Fruit fly (Drosophila melanogaster): ENCODE results near the gene Lnk.

The Lnk gene

DNA sequence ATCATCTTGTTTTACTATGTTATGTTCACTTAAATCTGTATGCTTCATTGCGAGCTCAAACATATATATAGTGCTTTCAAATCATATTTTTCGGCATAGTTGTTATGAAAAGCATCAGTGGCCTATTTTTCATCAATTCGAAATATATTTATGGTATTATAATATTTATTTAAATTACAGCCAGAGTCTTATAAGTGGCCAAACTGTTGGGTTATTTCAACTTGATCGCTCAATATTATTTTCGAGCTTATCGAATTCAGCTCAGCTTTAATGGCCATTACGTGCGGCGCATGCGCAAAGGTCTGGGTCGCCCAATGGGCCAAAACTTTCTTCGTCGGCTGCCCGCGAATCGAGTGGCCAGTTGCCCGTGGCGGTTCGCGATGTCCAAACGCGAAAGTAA lies 8.8 kb downstream of the Lnk start, which contains the start of gene Mco3:
TSS of gene Mco3 (plus strand) at position 301 of the 400 bp plus-strand sequence.
- TF ChIP-seq Eip75B (GFP tag; optimal IDR thresholded peaks at IDR 0.05) (no peak), Hr39 (GFP tag; optimal IDR thresholded peaks at IDR 0.05) (no peak), fd59A (GFP tag; optimal IDR thresholded peaks at IDR 0.05) (no peak), pdm3 (GFP tag; optimal IDR thresholded peaks at IDR 0.05) (no peak), CG31627 (GFP tag; optimal IDR thresholded peaks at IDR 0.05) (no peak), Eip93F (GFP tag; optimal IDR thresholded peaks at IDR 0.05) (no peak), fkh (GFP tag; optimal IDR thresholded peaks at IDR 0.05) (no peak), CG11294 (GFP tag; IDR thresholded peaks at IDR 0.05) (no peak), spab (GFP tag; optimal IDR thresholded peaks at IDR 0.05) (no peak), CG3032 (tag; optimal IDR thresholded peaks at IDR 0.05) (no peak), Sox14 (GFP tag; optimal IDR thresholded peaks at IDR 0.05) (no peak), CG10631 (GFP tag; optimal IDR thresholded peaks at IDR 0.05) (no peak), CG6808 (GFP tag; optimal IDR thresholded peaks at IDR 0.05) (no peak), Hr38 (GFP tag; optimal IDR thresholded peaks at IDR 0.05) (no peak)

DNA sequence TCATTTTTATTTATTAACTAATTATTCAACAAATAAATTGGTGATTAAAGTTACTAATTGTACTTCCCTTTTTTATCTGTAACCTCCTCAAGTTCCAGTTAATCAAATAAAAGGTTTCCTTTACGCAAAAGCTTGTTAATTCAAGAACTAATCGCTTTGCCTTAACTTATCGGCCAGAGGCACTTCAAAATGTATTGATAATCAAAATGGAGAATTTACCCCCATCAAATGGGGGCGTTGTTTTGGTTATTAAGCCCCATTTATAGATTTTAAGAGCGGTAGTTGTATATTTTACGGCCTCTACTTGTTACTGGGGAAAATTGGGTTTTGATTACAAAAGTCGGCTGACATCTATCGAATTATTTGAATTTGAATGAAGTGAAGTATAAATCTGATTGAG lies 11.3 kb downstream of the Lnk start, which contains the start of gene CG31091:
TSS of gene CG31091 (plus strand) at position 214 of the 400 bp plus-strand sequence.
- no peak for TF ChIP-seq CG11294 (GFP tag; IDR thresholded peaks at IDR 0.05)
- no peak for TF ChIP-seq CG15336 (GFP tag; IDR thresholded peaks at IDR 0.05)
- no peak for TF ChIP-seq dac (GFP tag; optimal IDR thresholded peaks at IDR 0.05)
- TF ChIP-seq Sox15 (GFP tag; optimal IDR thresholded peaks at IDR 0.05), result no peak
- TF ChIP-seq fd59A (GFP tag; optimal IDR thresholded peaks at IDR 0.05), result no peak

DNA sequence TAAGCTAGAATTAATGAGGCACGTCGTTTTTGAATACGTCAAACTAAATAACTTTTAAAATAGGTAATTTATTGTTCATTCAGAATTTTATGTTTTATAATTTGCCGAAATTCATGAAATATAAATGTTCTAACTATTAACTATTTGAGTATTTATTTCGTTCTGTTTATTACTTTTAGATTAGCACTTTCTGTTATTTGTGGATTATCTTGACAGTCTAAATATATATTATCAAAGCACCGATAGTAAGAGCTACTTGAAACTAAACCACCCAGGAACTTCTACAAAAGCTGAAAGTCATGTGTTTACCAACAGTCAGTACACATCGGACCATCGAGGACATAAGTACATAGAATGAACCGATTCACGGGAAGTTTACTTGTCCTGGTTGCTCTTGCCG lies 14.0 kb downstream of the Lnk start, which contains the start of gene CG31089:
TSS of gene CG31089 (plus strand) at position 301 of the 400 bp plus-strand sequence.
- TF ChIP-seq fd59A (GFP tag; optimal IDR thresholded peaks at IDR 0.05) (no peak), CG11902 (GFP tag; optimal IDR thresholded peaks at IDR 0.05) (no peak), Hr38 (GFP tag; optimal IDR thresholded peaks at IDR 0.05) (no peak), Hr39 (GFP tag; optimal IDR thresholded peaks at IDR 0.05) (no peak), acj6 (GFP tag; optimal IDR thresholded peaks at IDR 0.05) (no peak), CG6808 (GFP tag; optimal IDR thresholded peaks at IDR 0.05) (no peak)

DNA sequence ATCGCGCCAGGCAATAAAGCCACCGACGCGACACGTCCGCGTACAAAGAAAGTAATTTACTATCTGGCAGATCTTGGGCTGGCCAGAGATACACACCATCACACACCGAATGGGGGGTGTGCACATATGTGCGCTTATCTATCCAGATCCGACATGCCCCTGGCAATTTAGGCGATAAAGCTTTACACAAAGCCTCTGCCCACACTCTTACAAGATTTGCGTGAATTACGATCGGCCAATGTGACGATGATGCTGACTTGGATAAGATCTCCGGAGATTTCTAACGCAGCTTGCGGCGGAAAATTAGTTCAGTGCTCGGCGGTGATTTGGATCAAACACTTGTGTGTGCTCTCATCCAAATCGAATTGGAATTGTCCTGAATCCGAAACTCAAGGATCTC lies 18.4 kb downstream of the Lnk start, which contains the start of gene kumpel:
TSS of gene kumpel (plus strand) at position 301 of the 400 bp plus-strand sequence.
- TF ChIP-seq Blimp-1 (GFP tag; optimal IDR thresholded peaks at IDR 0.05), result no peak
- no peak for TF ChIP-seq CG8319 (GFP tag; optimal IDR thresholded peaks at IDR 0.05)
- TF ChIP-seq CG15336 (GFP tag; IDR thresholded peaks at IDR 0.05), result no peak
- no peak for TF ChIP-seq salr (GFP tag; optimal IDR thresholded peaks at IDR 0.05)
- no peak for TF ChIP-seq fd85E (GFP tag; optimal IDR thresholded peaks at IDR 0.05)
- no peak for TF ChIP-seq CG9139 (GFP tag; optimal IDR thresholded peaks at IDR 0.05)
- no peak for TF ChIP-seq achi (GFP tag; optimal IDR thresholded peaks at IDR 0.05)
- TF ChIP-seq CG11902 (GFP tag; optimal IDR thresholded peaks at IDR 0.05), result no peak
- no peak for TF ChIP-seq Eip78C (GFP tag)

DNA sequence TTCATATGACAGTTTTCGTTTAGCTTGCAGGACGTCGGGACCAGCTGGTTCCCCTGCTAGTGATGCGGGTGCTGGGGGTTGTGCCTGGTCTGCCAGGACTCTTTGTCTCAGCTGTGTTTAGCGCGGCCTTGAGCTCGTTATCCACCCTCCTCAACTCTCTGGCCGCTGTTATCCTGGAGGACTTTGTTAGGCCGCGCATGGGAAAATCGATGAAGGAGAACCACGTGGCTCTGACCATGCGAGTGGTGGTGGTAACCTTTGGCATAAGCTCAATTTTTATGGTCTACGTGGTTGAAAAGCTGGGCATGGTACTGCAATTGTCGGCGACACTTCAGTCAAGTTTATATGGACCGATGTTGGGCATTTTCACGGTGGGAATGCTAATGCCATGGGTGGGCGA lies 31.6 kb downstream of the Lnk start:
- no peak for TF ChIP-seq CG10669 (GFP tag; optimal IDR thresholded peaks at IDR 0.05)
- no peak for TF ChIP-seq salr (GFP tag; optimal IDR thresholded peaks at IDR 0.05)
- TF ChIP-seq Hr38 (GFP tag; optimal IDR thresholded peaks at IDR 0.05), result no peak
- no peak for TF ChIP-seq Smox (GFP tag; optimal IDR thresholded peaks at IDR 0.05)

DNA sequence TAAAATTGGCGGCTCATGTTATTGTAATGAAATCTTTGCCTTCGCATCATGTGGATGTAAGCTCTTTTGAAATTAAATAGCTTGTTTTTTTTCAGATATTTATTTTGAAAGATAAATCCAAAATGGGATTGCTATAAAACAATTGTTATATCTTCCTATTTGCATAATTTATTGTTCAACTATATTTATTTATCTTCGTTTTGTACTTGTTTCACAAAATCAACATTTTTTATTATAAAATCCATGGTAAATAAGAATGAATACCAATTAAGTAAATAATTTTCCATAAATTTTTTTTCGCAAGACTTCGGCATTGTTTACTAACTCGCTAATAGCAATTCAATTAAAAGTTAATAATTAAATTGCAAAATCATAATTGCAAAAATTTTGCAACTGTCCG lies 34.2 kb downstream of the Lnk start, which contains the start of gene CG14546:
TSS of gene CG14546 (minus strand) at position 101 of the 400 bp plus-strand sequence.
- TF ChIP-seq net (GFP tag; optimal IDR thresholded peaks at IDR 0.05) (no peak), CG4318 (GFP tag; optimal IDR thresholded peaks at IDR 0.05) (no peak), Blimp-1 (GFP tag; optimal IDR thresholded peaks at IDR 0.05) (no peak), CG16779 (tag; optimal IDR thresholded peaks at IDR 0.05) (no peak), dac (GFP tag; optimal IDR thresholded peaks at IDR 0.05) (no peak), Sox15 (GFP tag; optimal IDR thresholded peaks at IDR 0.05) (no peak), pdm3 (GFP tag; optimal IDR thresholded peaks at IDR 0.05) (no peak)
